Worm (Caenorhabditis elegans) whole organism, young adult: ENCODE measurements around the gene srw-113.
"Not testable (repeated sequence)": the region's sequence is repeated elsewhere in the genome, so short reads cannot be mapped to it uniquely, and the experiment has no call there.

ENCODE experiments used
- B0261.1 ChIP-seq: sonication (generic microtip); optimal IDR thresholded peaks from 2 replicates; lab custom pipeline; 2016; ENCODE audit warnings: mild to moderate bottlenecking, missing genetic modification characterization, moderate library complexity, missing compliant biosample characterization
- F10E7.11 ChIP-seq: sonication (generic microtip); optimal IDR thresholded peaks from 2 replicates; lab custom pipeline; 2017; ENCODE audit warnings: mild to moderate bottlenecking, missing genetic modification characterization, moderate library complexity, missing compliant biosample characterization
- F33H1.4 ChIP-seq: fragments of 200-800 bp; sonication (Bioruptor generic); IDR thresholded peaks from 2 replicates; pipeline ENCODE4 v1.3.6; 2022; ENCODE audit warnings: missing genetic modification reagents, missing genetic modification characterization, missing compliant biosample characterization
- F55B11.4 ChIP-seq: sonication (generic microtip); optimal IDR thresholded peaks from 2 replicates; lab custom pipeline; 2016; ENCODE audit warnings: missing compliant biosample characterization, missing genetic modification characterization, borderline replicate concordance; ENCODE audit not compliant: insufficient read depth
- F57C9.4 ChIP-seq: sonication (generic microtip); optimal IDR thresholded peaks from 2 replicates; lab custom pipeline; 2017; ENCODE audit warnings: mild to moderate bottlenecking, missing genetic modification characterization, missing compliant biosample characterization
- T26A5.8 ChIP-seq: sonication (generic microtip); optimal IDR thresholded peaks from 2 replicates; lab custom pipeline; 2016; ENCODE audit warnings: missing genetic modification characterization, missing compliant biosample characterization
- Y79H2A.3 ChIP-seq: fragments of 200-800 bp; sonication (Bioruptor generic); conservative IDR thresholded peaks from 2 replicates; pipeline ENCODE4 v1.3.6; 2022; ENCODE audit warnings: missing genetic modification reagents, missing genetic modification characterization, missing compliant biosample characterization
- aptf-2 ChIP-seq: fragments of 200-800 bp; sonication (Bioruptor generic); conservative IDR thresholded peaks from 2 replicates; pipeline ENCODE4 v1.3.6; 2022; ENCODE audit warnings: missing genetic modification reagents, missing genetic modification characterization, missing compliant biosample characterization
- aptf-3 ChIP-seq: fragments of 200-800 bp; sonication (Bioruptor generic); IDR thresholded peaks from 2 replicates; pipeline ENCODE4 v1.3.6; 2022; ENCODE audit warnings: missing genetic modification characterization, missing compliant biosample characterization
- attf-6 ChIP-seq: fragments of 200-800 bp; sonication (Bioruptor generic); IDR thresholded peaks from 2 replicates; pipeline ENCODE4 v1.3.6; 2022; ENCODE audit warnings: missing genetic modification reagents, missing genetic modification characterization, missing compliant biosample characterization
- ceh-40 ChIP-seq: fragments of 200-800 bp; sonication (Bioruptor generic); IDR thresholded peaks from 2 replicates; pipeline ENCODE4 v1.3.6; 2022; ENCODE audit warnings: missing genetic modification characterization, missing compliant biosample characterization
- dpl-1 ChIP-seq: fragments of 150-350 bp; optimal IDR thresholded peaks from 2 replicates; lab custom pipeline; 2014; ENCODE audit warnings: missing biosample characterization, missing genetic modification reagents, missing genetic modification characterization
- egl-18 ChIP-seq: fragments of 200-800 bp; sonication (Bioruptor generic); IDR thresholded peaks from 2 replicates; pipeline ENCODE4 v1.3.6; 2022; ENCODE audit warnings: missing genetic modification reagents, missing genetic modification characterization, missing compliant biosample characterization
- egl-44 ChIP-seq: fragments of 200-800 bp; sonication (Bioruptor generic); IDR thresholded peaks from 2 replicates; pipeline ENCODE4 v1.3.6; 2022; ENCODE audit warnings: missing genetic modification reagents, missing genetic modification characterization, missing compliant biosample characterization
- egrh-3 ChIP-seq: fragments of 200-800 bp; sonication (Bioruptor generic); IDR thresholded peaks from 2 replicates; pipeline ENCODE4 v1.3.6; 2022; ENCODE audit warnings: missing genetic modification reagents, missing genetic modification characterization, missing compliant biosample characterization
- ets-4 ChIP-seq: fragments of 200-800 bp; sonication (Bioruptor generic); optimal IDR thresholded peaks from 2 replicates; lab custom pipeline; 2018; ENCODE audit warnings: mild to moderate bottlenecking, missing genetic modification characterization, missing compliant biosample characterization
- lag-1 ChIP-seq: fragments of 200-800 bp; sonication (Bioruptor generic); IDR thresholded peaks from 2 replicates; pipeline ENCODE4 v1.3.6; 2022; ENCODE audit warnings: missing genetic modification reagents, missing genetic modification characterization, missing compliant biosample characterization
- lin-35 ChIP-seq, 3 experiments: fragments of 150-350 bp in 2 of 3; sonication (generic microtip) in 1 of 3; optimal IDR thresholded peaks; 2 replicates each; lab custom pipeline; 2014 to 2018; ENCODE audit warnings: missing biosample characterization in 3 of 3, missing genetic modification characterization in 3 of 3, missing genetic modification reagents in 3 of 3
- madf-6 ChIP-seq: fragments of 200-800 bp; sonication (Bioruptor generic); IDR thresholded peaks from 2 replicates; pipeline ENCODE4 v1.3.6; 2022; ENCODE audit warnings: missing genetic modification reagents, missing genetic modification characterization, missing compliant biosample characterization
- madf-8 ChIP-seq: fragments of 200-800 bp; sonication (Bioruptor generic); conservative IDR thresholded peaks from 2 replicates; pipeline ENCODE4 v1.3.6; 2022; ENCODE audit warnings: missing genetic modification reagents, missing genetic modification characterization, missing compliant biosample characterization
- mcd-1 ChIP-seq: fragments of 200-800 bp; sonication (Bioruptor generic); IDR thresholded peaks from 2 replicates; pipeline ENCODE4 v1.3.6; 2022; ENCODE audit warnings: missing genetic modification reagents, missing genetic modification characterization, missing compliant biosample characterization
- nfya-2 ChIP-seq: fragments of 200-800 bp; sonication (Bioruptor generic); IDR thresholded peaks from 2 replicates; pipeline ENCODE4 v1.3.6; 2022; ENCODE audit warnings: missing genetic modification reagents, missing genetic modification characterization, missing compliant biosample characterization
- nhr-80 ChIP-seq: sonication (generic microtip); optimal IDR thresholded peaks from 2 replicates; lab custom pipeline; 2016; ENCODE audit warnings: missing genetic modification characterization, missing compliant biosample characterization
- pbrm-1 ChIP-seq: fragments of 200-800 bp; sonication (Bioruptor generic); IDR thresholded peaks from 2 replicates; pipeline ENCODE4 v1.3.6; 2022; ENCODE audit warnings: missing genetic modification reagents, missing genetic modification characterization, missing compliant biosample characterization
- pha-4 ChIP-seq: fragments of 150-350 bp; sonication (generic microtip); optimal IDR thresholded peaks from 2 replicates; lab custom pipeline; 2014; ENCODE audit warnings: missing biosample characterization, missing genetic modification reagents, missing genetic modification characterization
- rec-8 ChIP-seq, 2 experiments: sonication (generic microtip); optimal IDR thresholded peaks; 2 replicates each; lab custom pipeline; 2016; ENCODE audit warnings: mild to moderate bottlenecking in 2 of 2, missing genetic modification characterization in 2 of 2, missing genetic modification reagents in 2 of 2, missing genotype in 2 of 2, missing biosample characterization in 1 of 2, missing compliant biosample characterization in 1 of 2, moderate library complexity in 1 of 2
- rpc-1 ChIP-seq, 2 experiments: fragments of 150-350 bp in 1 of 2; sonication (generic microtip) in 1 of 2; optimal IDR thresholded peaks; 2 replicates each; lab custom pipeline; 2014 to 2018; ENCODE audit warnings: missing biosample characterization in 1 of 2, missing genetic modification characterization in 1 of 2, missing genetic modification reagents in 1 of 2, missing genotype in 1 of 2
- snpc-3.4 ChIP-seq: sonication (generic microtip); optimal IDR thresholded peaks from 2 replicates; lab custom pipeline; 2017; ENCODE audit warnings: missing genetic modification characterization, mild to moderate bottlenecking, missing compliant biosample characterization, antibody characterized with exemption, moderate library complexity, missing genotype, missing genetic modification reagents
- unc-62 ChIP-seq: fragments of 150-350 bp; optimal IDR thresholded peaks from 2 replicates; lab custom pipeline; 2014; ENCODE audit warnings: missing biosample characterization, missing genetic modification reagents, missing genetic modification characterization
- ztf-18 ChIP-seq: sonication (generic microtip); optimal IDR thresholded peaks from 2 replicates; lab custom pipeline; 2016; ENCODE audit warnings: missing genotype, mild to moderate bottlenecking, missing genetic modification characterization, missing compliant biosample characterization
- ztf-26 ChIP-seq: sonication (generic microtip); optimal IDR thresholded peaks from 2 replicates; lab custom pipeline; 2017; ENCODE audit warnings: missing genetic modification characterization, missing compliant biosample characterization
- ztf-28 ChIP-seq: fragments of 200-800 bp; sonication (Bioruptor generic); IDR thresholded peaks from 2 replicates; pipeline ENCODE4 v1.3.6; 2022; ENCODE audit warnings: missing genetic modification reagents, missing genetic modification characterization, missing compliant biosample characterization

srw-113 gene

DNA sequence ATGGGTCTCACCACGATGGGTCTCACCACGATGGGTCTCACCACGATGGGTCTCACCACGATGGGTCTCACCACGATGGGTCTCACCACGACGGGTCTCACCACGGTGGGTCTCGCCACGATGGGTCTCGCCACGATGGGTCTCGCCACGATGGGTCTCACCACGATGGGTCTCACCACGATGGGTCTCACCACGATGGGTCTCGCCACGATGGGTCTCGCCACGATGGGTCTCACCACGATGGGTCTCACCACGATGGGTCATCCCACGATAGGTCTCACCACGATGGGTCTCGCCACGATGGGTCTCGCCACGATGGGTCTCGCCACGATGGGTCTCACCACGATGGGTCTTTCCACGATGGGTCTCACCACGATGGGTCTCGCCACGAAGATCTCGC lies 11.0 kb upstream of the srw-113 start:
- TF ChIP-seq ztf-28 (0 out of 2 replicates have a peak, but pooled peaks have one; percentile 7), egrh-3 (GFP tag; lab: Robert Waterston, UW) (peak; percentile 80), F33H1.4 (GFP tag; lab: Robert Waterston, UW) (peak; percentile 68)

DNA sequence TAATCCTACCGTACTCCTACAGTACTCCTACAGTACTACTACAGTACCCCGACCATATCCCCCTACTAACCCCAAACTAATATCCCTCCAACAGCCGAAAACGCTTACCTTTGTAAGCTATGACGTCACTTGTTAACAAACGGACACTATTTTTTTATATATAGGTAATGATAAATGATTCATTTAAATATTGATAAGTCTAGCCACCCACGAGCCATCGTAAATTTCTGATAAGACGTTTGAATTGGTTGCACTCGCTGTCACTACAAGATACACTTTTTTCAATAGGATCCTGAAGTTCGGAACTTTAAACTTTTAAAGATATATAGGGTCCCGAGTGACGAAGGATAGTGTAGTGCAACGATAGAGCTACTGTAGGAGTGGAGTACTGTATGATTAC lies 10.3 kb upstream of the srw-113 start, which contains the start of gene nhr-247:
nhr-247 (plus strand) TSS at position 330 of the 400 bp plus-strand sequence.
- TF ChIP-seq egl-18 (GFP tag; lab: Robert Waterston, UW); dpl-1 (GFP tag; lab: Kevin White, UChicago); F55B11.4 (tag; lab: Kevin White, UChicago): not testable (repeated sequence)

DNA sequence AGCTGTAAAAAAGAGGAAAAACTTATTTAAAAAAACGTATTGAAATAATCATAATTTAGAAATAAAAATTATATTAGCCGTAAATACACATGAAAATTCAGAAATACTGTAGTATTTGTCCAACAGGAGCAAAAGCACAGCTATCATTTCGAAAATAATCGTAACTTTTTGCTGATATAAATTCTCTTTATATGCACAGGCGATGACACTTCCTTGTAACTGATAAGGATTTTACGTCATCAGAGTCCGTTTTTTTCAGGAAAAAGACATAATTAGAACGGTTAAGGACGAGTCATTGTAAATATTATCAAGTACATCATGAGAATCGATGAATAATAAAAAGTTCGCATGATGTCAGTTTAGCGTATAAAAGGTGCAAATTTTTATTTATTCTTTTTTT lies 9.5 kb upstream of the srw-113 start:
- TF ChIP-seq nhr-80 (peak; percentile 23), Y79H2A.3 (GFP tag; lab: Robert Waterston, UW) (no peak)
- TF ChIP-seq, all 124 proteins: peak for 1

DNA sequence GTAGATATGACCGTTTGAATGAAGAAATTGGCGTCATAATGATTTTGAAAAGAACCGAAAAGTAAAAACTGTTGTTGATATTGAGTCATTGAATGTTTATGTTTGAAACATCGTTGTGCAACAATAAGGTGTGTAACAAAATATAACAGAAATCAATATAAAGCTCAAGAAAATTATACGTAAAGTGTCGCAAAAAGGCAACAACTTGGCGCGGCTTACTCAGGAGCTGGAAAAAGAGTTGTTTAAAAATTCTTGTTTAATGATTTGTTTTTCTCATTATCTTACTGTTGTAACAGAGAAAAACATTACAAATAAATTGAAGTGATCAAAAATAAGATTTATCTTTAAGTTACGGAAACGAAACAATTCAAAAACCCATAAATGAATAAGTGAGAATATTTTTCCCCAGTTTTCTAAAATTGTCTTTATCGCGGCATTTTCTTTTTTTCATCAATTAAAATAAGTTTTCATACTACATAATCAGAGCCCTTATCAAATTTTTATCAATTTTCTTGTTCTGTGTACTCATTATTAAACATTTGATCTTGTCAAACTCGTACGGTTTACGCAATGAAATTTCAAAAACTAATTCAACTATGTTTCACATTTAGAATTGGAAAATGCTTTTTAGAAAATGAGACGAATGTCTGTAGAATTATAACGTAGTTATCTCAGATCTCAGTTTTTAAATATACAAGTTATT lies 5.1 kb upstream of the srw-113 start, which contains the start of gene ZK1037.6:
ZK1037.6 (minus strand) TSS at position 51 of the 703 bp plus-strand sequence.
- no peak for TF ChIP-seq aptf-2
- TF ChIP-seq T26A5.8 (tag; lab: Kevin White, UChicago), result no peak
- TF ChIP-seq lin-35 (GFP tag; optimal IDR thresholded peaks at IDR 0.05; lab: Kevin White, UChicago), result no peak
- TF ChIP-seq unc-62 (GFP tag; lab: Kevin White, UChicago), result no peak
- TF ChIP-seq F10E7.11 (tag; lab: Kevin White, UChicago), result no peak
- no peak for TF ChIP-seq madf-8
- no peak for TF ChIP-seq mcd-1 (GFP tag; lab: Robert Waterston, UW)
- TF ChIP-seq ztf-18 (tag; lab: Kevin White, UChicago), result no peak
- no peak for TF ChIP-seq F57C9.4 (tag; lab: Kevin White, UChicago)
- TF ChIP-seq rec-8 (tag; optimal IDR thresholded peaks at IDR 0.05; lab: Kevin White, UChicago), result no peak
- TF ChIP-seq B0261.1 (tag; lab: Kevin White, UChicago), result no peak
- no peak for TF ChIP-seq ztf-28
- TF ChIP-seq ets-4 (GFP tag; lab: Kevin White, UChicago), result no peak
- no peak for TF ChIP-seq pbrm-1 (GFP tag; lab: Robert Waterston, UW)
- TF ChIP-seq attf-6, result no peak
- TF ChIP-seq aptf-3 (GFP tag; lab: Robert Waterston, UW), result no peak

DNA sequence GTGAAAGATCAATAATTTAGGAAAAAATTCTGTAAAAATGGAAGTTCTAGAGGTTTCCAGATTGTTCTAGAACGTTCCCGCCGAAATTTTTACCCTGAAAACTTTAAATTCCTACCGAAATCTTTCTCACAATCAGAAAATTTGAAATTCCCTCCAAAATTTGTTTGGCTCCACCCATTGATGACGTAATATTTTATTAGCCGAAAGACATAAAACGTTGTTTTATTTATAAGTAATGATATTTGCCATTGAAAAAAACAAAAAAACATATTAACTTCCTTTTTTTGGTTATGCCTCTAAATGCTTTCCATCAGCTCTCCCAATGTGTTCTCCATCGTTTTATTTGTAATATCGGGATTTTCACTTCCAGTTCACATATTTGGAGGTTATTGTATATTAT lies 2.6 kb upstream of the srw-113 start, which contains the start of gene srh-295:
srh-295 (plus strand) TSS at position 301 of the 400 bp plus-strand sequence.
- TF ChIP-seq lag-1 (GFP tag; lab: Robert Waterston, UW) (no peak), snpc-3.4 (tag; lab: Kevin White, UChicago) (no peak), attf-6 (no peak), nfya-2 (GFP tag; lab: Robert Waterston, UW) (no peak), pha-4 (tag; lab: Kevin White, UChicago) (no peak), ztf-26 (tag; lab: Kevin White, UChicago) (no peak), rpc-1 (optimal IDR thresholded peaks at IDR 0.05; lab: Kevin White, UChicago) (no peak), rpc-1 (tag; optimal IDR thresholded peaks at IDR 0.05; lab: Kevin White, UChicago) (no peak), madf-6 (no peak), ceh-40 (GFP tag; lab: Robert Waterston, UW) (no peak), egl-44 (GFP tag; lab: Robert Waterston, UW) (no peak)
